Fruit fly (Drosophila melanogaster) whole organism, embryonic: ENCODE measurements around the gene Hacd1.
A peak's percentile ranks its signal among the peaks of the same experiment; 100 is the strongest.

Source experiments
- ATbp ChIP-seq: fragments of 200-800 bp; sonication (Bioruptor generic); optimal IDR thresholded peaks from 2 replicates; lab custom pipeline; 2017; ENCODE audit warnings: missing biosample characterization, mild to moderate bottlenecking, missing genetic modification characterization, missing genetic modification reagents
- CG10147 ChIP-seq: fragments of 200-800 bp; sonication (Bioruptor generic); optimal IDR thresholded peaks from 2 replicates; lab custom pipeline; 2019; ENCODE audit warnings: missing biosample characterization, mild to moderate bottlenecking, missing genetic modification characterization, moderate library complexity
- CG10366 ChIP-seq: fragments of 200-800 bp; sonication (Bioruptor generic); IDR thresholded peaks from 2 replicates; pipeline ENCODE4 v1.3.6; 2022; ENCODE audit warnings: missing biosample characterization, missing genetic modification characterization
- CG11723 ChIP-seq: fragments of 200-800 bp; sonication (Bioruptor generic); optimal IDR thresholded peaks from 2 replicates; lab custom pipeline; 2017; ENCODE audit warnings: missing biosample characterization, mild to moderate bottlenecking, missing genetic modification characterization
- CG12155 ChIP-seq: fragments of 200-800 bp; sonication (Bioruptor generic); optimal IDR thresholded peaks from 3 replicates; lab custom pipeline; 2016; ENCODE audit warnings: missing biosample characterization, missing genetic modification characterization
- CG12942 ChIP-seq: fragments of 200-800 bp; sonication (Bioruptor generic); optimal IDR thresholded peaks from 3 replicates; lab custom pipeline; 2016; ENCODE audit warnings: missing biosample characterization, missing genetic modification characterization
- CG13775 ChIP-seq: fragments of 200-800 bp; sonication (Bioruptor generic); optimal IDR thresholded peaks from 3 replicates; lab custom pipeline; 2017; ENCODE audit warnings: missing biosample characterization, mild to moderate bottlenecking, missing genetic modification characterization
- CG1602 ChIP-seq: fragments of 200-800 bp; sonication (Bioruptor generic); optimal IDR thresholded peaks from 3 replicates; lab custom pipeline; 2016; ENCODE audit warnings: missing biosample characterization, missing genetic modification characterization
- CG17802 ChIP-seq: fragments of 200-800 bp; sonication (Bioruptor generic); optimal IDR thresholded peaks from 2 replicates; lab custom pipeline; 2018; ENCODE audit warnings: missing biosample characterization, mild to moderate bottlenecking, missing genetic modification characterization, moderate library complexity
- CG18476 ChIP-seq: fragments of 200-800 bp; sonication (Bioruptor generic); optimal IDR thresholded peaks from 2 replicates; lab custom pipeline; 2016; ENCODE audit warnings: missing biosample characterization, mild to moderate bottlenecking, missing genetic modification characterization
- CG31224 ChIP-seq: fragments of 200-800 bp; sonication (Bioruptor generic); IDR thresholded peaks from 2 replicates; pipeline ENCODE4 v1.3.6; 2022; ENCODE audit warnings: missing biosample characterization, missing genetic modification characterization
- CG34224 ChIP-seq: fragments of 200-800 bp; sonication (Bioruptor generic); IDR thresholded peaks from 3 replicates; pipeline ENCODE4 v1.3.6; 2022; ENCODE audit warnings: missing biosample characterization, missing genetic modification characterization; ENCODE audit not compliant: partially characterized antibody
- CG4328 ChIP-seq: fragments of 200-800 bp; sonication (Bioruptor generic); optimal IDR thresholded peaks from 3 replicates; lab custom pipeline; 2017; ENCODE audit warnings: missing biosample characterization, missing genetic modification reagents, missing genetic modification characterization
- CG4854 ChIP-seq: fragments of 200-800 bp; sonication (Bioruptor generic); optimal IDR thresholded peaks from 2 replicates; lab custom pipeline; 2016; ENCODE audit warnings: missing biosample characterization, missing genetic modification characterization, inconsistent platforms
- CG5953 ChIP-seq: fragments of 200-800 bp; sonication (Bioruptor generic); IDR thresholded peaks from 2 replicates; pipeline ENCODE4 v1.3.6; 2022; ENCODE audit warnings: missing biosample characterization, missing genetic modification characterization
- CG8281 ChIP-seq: fragments of 200-800 bp; sonication (Bioruptor generic); optimal IDR thresholded peaks from 2 replicates; lab custom pipeline; 2018; ENCODE audit warnings: missing biosample characterization, mild to moderate bottlenecking, missing genetic modification characterization, moderate library complexity
- Deaf1 ChIP-seq: fragments of 200-800 bp; optimal IDR thresholded peaks from 3 replicates; lab custom pipeline; 2019; ENCODE audit warnings: missing biosample characterization, mild to moderate bottlenecking, missing genetic modification characterization, moderate library complexity
- Dip2 ChIP-seq: fragments of 200-800 bp; sonication (Bioruptor generic); IDR thresholded peaks from 2 replicates; pipeline ENCODE4 v1.3.6; 2022; ENCODE audit warnings: missing biosample characterization, missing genetic modification characterization
- HLH4C ChIP-seq: fragments of 200-800 bp; sonication (Bioruptor generic); IDR thresholded peaks from 3 replicates; pipeline ENCODE4 v1.3.6; 2022; ENCODE audit warnings: missing biosample characterization, missing genetic modification characterization; ENCODE audit not compliant: partially characterized antibody
- HmgD ChIP-seq: fragments of 200-800 bp; sonication (Bioruptor generic); optimal IDR thresholded peaks from 3 replicates; lab custom pipeline; 2016; ENCODE audit warnings: missing biosample characterization, missing genetic modification characterization
- Hr3 ChIP-seq: fragments of 200-800 bp; sonication (Bioruptor generic); optimal IDR thresholded peaks from 3 replicates; lab custom pipeline; 2016; ENCODE audit warnings: missing biosample characterization, missing genetic modification characterization
- Lim3 ChIP-seq: fragments of 200-800 bp; sonication (Bioruptor generic); IDR thresholded peaks from 2 replicates; pipeline ENCODE4 v1.3.6; 2022; ENCODE audit warnings: missing biosample characterization, missing genetic modification characterization
- Med ChIP-seq: fragments of 200-800 bp; sonication (Bioruptor generic); peaks from one replicate; lab custom pipeline; 2016; ENCODE audit warnings: missing biosample characterization, missing genetic modification characterization, mild to moderate bottlenecking, inconsistent platforms, moderate library complexity
- NfI ChIP-seq: fragments of 200-800 bp; sonication (Bioruptor generic); optimal IDR thresholded peaks from 3 replicates; lab custom pipeline; 2018; ENCODE audit warnings: missing biosample characterization, mild to moderate bottlenecking, missing genetic modification characterization, moderate library complexity
- Poxn ChIP-seq: fragments of 200-800 bp; sonication (Bioruptor generic); IDR thresholded peaks from 2 replicates; pipeline ENCODE4 v1.3.6; 2022; ENCODE audit warnings: missing biosample characterization, missing genetic modification characterization
- Ptx1 ChIP-seq: fragments of 200-800 bp; sonication (Bioruptor generic); IDR thresholded peaks from 2 replicates; pipeline ENCODE4 v1.3.6; 2022; ENCODE audit warnings: missing biosample characterization, missing genetic modification characterization
- Rx ChIP-seq: fragments of 200-800 bp; sonication (Bioruptor generic); IDR thresholded peaks from 2 replicates; pipeline ENCODE4 v1.3.6; 2022; ENCODE audit warnings: missing biosample characterization, missing genetic modification characterization
- Spps ChIP-seq: fragments of 200-800 bp; sonication (Bioruptor generic); optimal IDR thresholded peaks from 2 replicates; lab custom pipeline; 2018; ENCODE audit warnings: missing biosample characterization, mild to moderate bottlenecking, missing genetic modification characterization
- ac ChIP-seq: fragments of 200-800 bp; sonication (Bioruptor generic); optimal IDR thresholded peaks from 3 replicates; lab custom pipeline; 2017; ENCODE audit warnings: missing biosample characterization, mild to moderate bottlenecking, missing genetic modification characterization
- ato ChIP-seq: fragments of 200-800 bp; sonication (Bioruptor generic); IDR thresholded peaks from 2 replicates; pipeline ENCODE4 v1.3.6; 2022; ENCODE audit warnings: missing biosample characterization, missing genetic modification characterization; ENCODE audit not compliant: partially characterized antibody
- chif ChIP-seq, 2 experiments: fragments of 200-800 bp; sonication (Bioruptor generic); optimal IDR thresholded peaks; 3 replicates each; lab custom pipeline; 2016; ENCODE audit warnings: missing biosample characterization in 2 of 2, missing genetic modification characterization in 2 of 2
- chm ChIP-seq: fragments of 200-800 bp; sonication (Bioruptor generic); IDR thresholded peaks from 2 replicates; pipeline ENCODE4 v1.3.6; 2022; ENCODE audit warnings: missing biosample characterization, missing genetic modification characterization
- disco-r ChIP-seq: fragments of 200-800 bp; sonication (Bioruptor generic); optimal IDR thresholded peaks from 2 replicates; lab custom pipeline; 2016; ENCODE audit warnings: missing biosample characterization, missing genetic modification characterization
- dysf ChIP-seq: fragments of 200-800 bp; sonication (Bioruptor generic); IDR thresholded peaks from 3 replicates; pipeline ENCODE4 v1.3.6; 2022; ENCODE audit warnings: missing biosample characterization, missing genetic modification characterization
- ems ChIP-seq: fragments of 200-800 bp; sonication (Bioruptor generic); optimal IDR thresholded peaks from 3 replicates; lab custom pipeline; 2016; ENCODE audit warnings: missing biosample characterization, missing genetic modification characterization
- grn ChIP-seq: fragments of 200-800 bp; sonication (Bioruptor generic); optimal IDR thresholded peaks from 3 replicates; lab custom pipeline; 2017; ENCODE audit warnings: missing biosample characterization, missing genetic modification characterization
- gro ChIP-seq: fragments of 200-800 bp; sonication (Bioruptor generic); optimal IDR thresholded peaks from 2 replicates; lab custom pipeline; 2016; ENCODE audit warnings: missing biosample characterization, missing genetic modification characterization
- hkb ChIP-seq, 2 experiments: fragments of 200-800 bp in 1 of 2; fragments of >200 bp in 1 of 2; sonication (Bioruptor generic) in 1 of 2; IDR thresholded peaks in 1 of 2; optimal IDR thresholded peaks in 1 of 2; 2 replicates each; pipeline versions ENCODE4 v1.3.6 to Lab custom; 2017 to 2022; ENCODE audit warnings: missing biosample characterization in 1 of 2, missing genetic modification characterization in 1 of 2
- inv ChIP-seq: fragments of 200-800 bp; sonication (Bioruptor generic); IDR thresholded peaks from 2 replicates; pipeline ENCODE4 v1.3.6; 2022; ENCODE audit warnings: missing biosample characterization, missing genetic modification characterization; ENCODE audit not compliant: partially characterized antibody
- kay ChIP-seq: fragments of 200-800 bp; sonication (Bioruptor generic); optimal IDR thresholded peaks from 2 replicates; lab custom pipeline; 2016; ENCODE audit warnings: missing biosample characterization, missing genetic modification characterization
- lilli ChIP-seq: fragments of 200-800 bp; sonication (Bioruptor generic); optimal IDR thresholded peaks from 3 replicates; lab custom pipeline; 2016; ENCODE audit warnings: missing biosample characterization, missing genetic modification characterization
- pita ChIP-seq: fragments of 200-800 bp; sonication (Bioruptor generic); optimal IDR thresholded peaks from 2 replicates; lab custom pipeline; 2017; ENCODE audit warnings: missing biosample characterization, mild to moderate bottlenecking, missing genetic modification characterization
- psq ChIP-seq: fragments of 200-800 bp; sonication (Bioruptor generic); optimal IDR thresholded peaks from 2 replicates; lab custom pipeline; 2017; ENCODE audit warnings: missing biosample characterization, missing genetic modification characterization
- pzg ChIP-seq: fragments of 200-800 bp; sonication (Bioruptor generic); optimal IDR thresholded peaks from 3 replicates; lab custom pipeline; 2018; ENCODE audit warnings: missing biosample characterization, mild to moderate bottlenecking, missing genetic modification characterization, moderate library complexity
- sens-2 ChIP-seq: fragments of 200-800 bp; sonication (Bioruptor generic); IDR thresholded peaks from 2 replicates; pipeline ENCODE4 v1.3.6; 2022; ENCODE audit warnings: missing biosample characterization, missing genetic modification characterization
- slbo ChIP-seq: fragments of 200-800 bp; sonication (Bioruptor generic); IDR thresholded peaks from 2 replicates; pipeline ENCODE4 v1.3.6; 2022; ENCODE audit warnings: missing biosample characterization, missing genetic modification characterization
- tio ChIP-seq: fragments of 200-800 bp; sonication (Bioruptor generic); optimal IDR thresholded peaks from 2 replicates; lab custom pipeline; 2017; ENCODE audit warnings: missing biosample characterization, missing genetic modification characterization, inconsistent platforms
- tup ChIP-seq: fragments of 200-800 bp; sonication (Bioruptor generic); optimal IDR thresholded peaks from 2 replicates; lab custom pipeline; 2016; ENCODE audit warnings: missing biosample characterization, mild to moderate bottlenecking, missing genetic modification characterization, moderate library complexity
- zen2 ChIP-seq: fragments of 200-800 bp; sonication (Bioruptor generic); IDR thresholded peaks from 3 replicates; pipeline ENCODE4 v1.3.6; 2022; ENCODE audit warnings: missing biosample characterization, missing genetic modification characterization; ENCODE audit not compliant: partially characterized antibody

Gene Hacd1

DNA sequence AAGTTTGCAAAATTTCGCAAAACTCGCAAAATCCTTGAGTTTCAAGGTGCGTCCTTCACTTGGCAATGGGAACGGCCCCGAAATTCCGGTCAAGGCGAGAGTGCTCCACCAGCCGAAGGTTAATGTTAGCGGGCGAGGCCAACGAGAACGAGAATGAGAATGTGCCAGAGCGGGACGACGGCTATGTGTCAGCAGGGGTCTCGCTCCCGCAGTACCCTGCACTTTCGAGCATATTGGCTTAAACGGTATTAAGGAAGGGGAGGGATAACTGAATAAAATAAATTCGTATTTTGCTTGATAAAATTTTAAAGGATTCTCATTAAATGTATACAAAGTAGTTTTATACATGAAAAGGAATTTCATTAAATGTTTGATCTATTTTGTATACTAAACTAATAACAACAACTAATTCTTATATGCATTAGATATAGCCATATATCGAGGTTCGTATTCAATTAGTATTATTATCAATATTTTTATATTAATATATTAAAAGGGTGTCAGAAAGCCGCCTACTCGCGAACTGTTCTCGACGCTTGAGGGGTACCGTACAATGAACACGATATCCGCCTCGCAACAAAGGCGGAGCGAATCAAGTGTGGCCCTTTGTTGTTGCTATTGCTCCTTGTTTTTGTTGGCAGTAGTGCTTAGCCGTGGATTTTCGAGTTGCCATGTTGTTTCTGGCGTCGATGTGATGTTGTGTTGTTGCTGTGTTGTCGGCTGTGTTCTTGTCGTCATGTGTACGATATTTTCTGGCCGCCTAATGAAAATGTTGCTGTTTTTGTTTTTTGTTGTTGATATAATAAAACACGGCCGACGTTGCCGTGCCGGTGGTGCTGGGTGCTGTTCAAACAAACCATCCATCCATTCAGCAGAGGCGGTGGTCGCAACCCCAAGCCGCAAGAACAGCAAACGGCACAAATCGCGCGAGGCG is 4.6 kb upstream of the Hacd1 start (continued):
- TF ChIP-seq Poxn (GFP tag; lab: Robert Waterston, UW): no peak
- TF ChIP-seq CG31224 (GFP tag; lab: Robert Waterston, UW): no peak
- peak; percentile 53 for TF ChIP-seq CG4854 (GFP tag; lab: Kevin White, UChicago)
- no peak for TF ChIP-seq grn (GFP tag; lab: Kevin White, UChicago)
- TF ChIP-seq CG18476 (GFP tag; lab: Kevin White, UChicago): peak; percentile 81
- no peak for TF ChIP-seq zen2 (GFP tag; lab: Robert Waterston, UW)
- no peak for TF ChIP-seq CG10366 (GFP tag; lab: Robert Waterston, UW)
- TF ChIP-seq chif (GFP tag; optimal IDR thresholded peaks at IDR 0.05; lab: Kevin White, UChicago): peak; percentile 65 to 75
- TF ChIP-seq pita (GFP tag; lab: Kevin White, UChicago): no peak
- peak; percentile 91 for TF ChIP-seq NfI (GFP tag; lab: Kevin White, UChicago)
- TF ChIP-seq sens-2 (GFP tag; lab: Robert Waterston, UW): no peak
- TF ChIP-seq chm (GFP tag; lab: Robert Waterston, UW): no peak
- TF ChIP-seq CG13775 (GFP tag; lab: Kevin White, UChicago): peak; percentile 96
- TF ChIP-seq Deaf1 (tag; lab: Kevin White, UChicago): peak; percentile 77
- TF ChIP-seq CG11723: peak; percentile 86
- TF ChIP-seq psq (GFP tag; lab: Kevin White, UChicago): peak; percentile 74
- TF ChIP-seq Hr3 (GFP tag; lab: Kevin White, UChicago): peak; percentile 97
- peak; percentile 84 for TF ChIP-seq Spps (tag; lab: Kevin White, UChicago)
- no peak for TF ChIP-seq pzg (GFP tag; lab: Kevin White, UChicago)
- TF ChIP-seq disco-r (GFP tag; lab: Kevin White, UChicago): peak; percentile 18
- TF ChIP-seq CG10147: peak; percentile 95
- TF ChIP-seq tup (GFP tag; lab: Kevin White, UChicago): peak; percentile 70
- TF ChIP-seq lilli (GFP tag; lab: Kevin White, UChicago): peak; percentile 83
- no peak for TF ChIP-seq gro (GFP tag; lab: Kevin White, UChicago)
- TF ChIP-seq slbo (GFP tag; lab: Robert Waterston, UW): no peak
- no peak for TF ChIP-seq ato (GFP tag; lab: Robert Waterston, UW)
- TF ChIP-seq Dip2: no peak
- peak; percentile 94 for TF ChIP-seq CG4328 (GFP tag; lab: Kevin White, UChicago)
- TF ChIP-seq CG1602 (GFP tag; lab: Kevin White, UChicago): peak; percentile 93
- TF ChIP-seq HLH4C (GFP tag; lab: Robert Waterston, UW): no peak
- peak; percentile 37 for TF ChIP-seq ac (GFP tag; lab: Kevin White, UChicago)
- TF ChIP-seq Lim3 (GFP tag; lab: Robert Waterston, UW): no peak
- TF ChIP-seq dysf: no peak
- TF ChIP-seq CG34224 (GFP tag; lab: Robert Waterston, UW): no peak
- no peak for TF ChIP-seq CG5953 (GFP tag; lab: Robert Waterston, UW)
- TF ChIP-seq CG12942 (GFP tag; lab: Kevin White, UChicago): peak; percentile 82
- TF ChIP-seq tio (GFP tag; lab: Kevin White, UChicago): peak; percentile 96
- no peak for TF ChIP-seq Rx (GFP tag; lab: Robert Waterston, UW)
- peak; percentile 53 for TF ChIP-seq CG17802
- TF ChIP-seq Med (GFP tag; lab: Kevin White, UChicago): peak; percentile 71
- no peak for TF ChIP-seq inv (GFP tag; lab: Robert Waterston, UW)
- TF ChIP-seq ATbp (GFP tag; lab: Kevin White, UChicago): peak; percentile 89
- TF ChIP-seq CG12155 (GFP tag; lab: Kevin White, UChicago): peak; percentile 90
- TF ChIP-seq CG8281 (tag; lab: Kevin White, UChicago): peak; percentile 82
- peak; percentile 90 for TF ChIP-seq kay (GFP tag; lab: Kevin White, UChicago)
- TF ChIP-seq Ptx1 (GFP tag; lab: Robert Waterston, UW): no peak
- TF ChIP-seq hkb (optimal IDR thresholded peaks at IDR 0.05; lab: Kevin White, UChicago): no peak
- no peak for TF ChIP-seq hkb (GFP tag; IDR thresholded peaks at IDR 0.05; lab: Robert Waterston, UW)
- no peak for TF ChIP-seq HmgD (GFP tag; lab: Kevin White, UChicago)
- peak; percentile 73 for TF ChIP-seq ems
